Worm (Caenorhabditis elegans) whole organism, L1 larva: ENCODE results near the gene laf-1.
A peak's percentile ranks its signal among the peaks of the same experiment; 100 is the strongest.

ENCODE experiments used
- C04F5.9 ChIP-seq: sonication (generic microtip); optimal IDR thresholded peaks from 2 replicates; lab custom pipeline; 2016; ENCODE audit warnings: missing genetic modification characterization, missing compliant biosample characterization
- alr-1 ChIP-seq: fragments of 200-800 bp; sonication (Bioruptor generic); optimal IDR thresholded peaks from 2 replicates; lab custom pipeline; 2018; ENCODE audit warnings: borderline replicate concordance, mild to moderate bottlenecking, missing genetic modification characterization, missing compliant biosample characterization
- ceh-63 ChIP-seq: fragments of 200-800 bp; sonication (Bioruptor generic); optimal IDR thresholded peaks from 2 replicates; lab custom pipeline; 2018; ENCODE audit warnings: mild to moderate bottlenecking, missing genetic modification characterization, missing compliant biosample characterization
- ceh-8 ChIP-seq: fragments of 200-800 bp; sonication (Bioruptor generic); optimal IDR thresholded peaks from 2 replicates; lab custom pipeline; 2018; ENCODE audit warnings: mild to moderate bottlenecking, missing genetic modification characterization, moderate library complexity, missing compliant biosample characterization
- ceh-82 ChIP-seq, 3 experiments: fragments of 150-350 bp in 1 of 3; sonication (generic microtip) in 2 of 3; optimal IDR thresholded peaks; 2 replicates each; lab custom pipeline; 2014 to 2017; ENCODE audit warnings: missing biosample characterization in 3 of 3, missing genetic modification characterization in 3 of 3
- ceh-90 ChIP-seq: sonication (generic microtip); optimal IDR thresholded peaks from 2 replicates; lab custom pipeline; 2016; ENCODE audit warnings: missing genetic modification characterization, missing compliant biosample characterization
- ces-1 ChIP-seq: fragments of 150-350 bp; optimal IDR thresholded peaks from 2 replicates; lab custom pipeline; 2014; ENCODE audit warnings: missing biosample characterization, missing genetic modification reagents, missing genetic modification characterization
- efl-1 ChIP-seq, 4 experiments: fragments of 150-350 bp; optimal IDR thresholded peaks in 3 of 4; peaks in 1 of 4; 1 replicate in 1 of 4; 2 replicates in 3 of 4; lab custom pipeline; 2014; ENCODE audit warnings: missing biosample characterization in 2 of 4, missing genetic modification characterization in 2 of 4, missing genetic modification reagents in 2 of 4
- efl-3 ChIP-seq: fragments of 200-800 bp; sonication (Bioruptor generic); optimal IDR thresholded peaks from 2 replicates; lab custom pipeline; 2018; ENCODE audit warnings: mild to moderate bottlenecking, missing genetic modification characterization, missing compliant biosample characterization
- egl-13 ChIP-seq: sonication (generic microtip); optimal IDR thresholded peaks from 2 replicates; lab custom pipeline; 2016; ENCODE audit warnings: missing genotype, missing genetic modification reagents, missing genetic modification characterization, missing compliant biosample characterization
- egl-27 ChIP-seq, 2 experiments: fragments of 150-350 bp in 1 of 2; sonication (generic microtip); optimal IDR thresholded peaks; 3 replicates each; lab custom pipeline; 2017 to 2018; ENCODE audit warnings: missing biosample characterization in 2 of 2, missing genetic modification characterization in 2 of 2, missing genetic modification reagents in 2 of 2
- elt-3 ChIP-seq, 6 experiments: fragments of 150-350 bp in 1 of 6; sonication (generic microtip); optimal IDR thresholded peaks; 2 replicates each; lab custom pipeline; 2017 to 2018; ENCODE audit warnings: missing biosample characterization in 6 of 6, missing genetic modification characterization in 6 of 6, inconsistent platforms in 1 of 6
- fkh-10 ChIP-seq: sonication (generic microtip); optimal IDR thresholded peaks from 2 replicates; lab custom pipeline; 2017; ENCODE audit warnings: missing biosample characterization, missing genetic modification reagents, missing genetic modification characterization
- fkh-4 ChIP-seq: sonication (generic microtip); optimal IDR thresholded peaks from 2 replicates; lab custom pipeline; 2016; ENCODE audit warnings: missing compliant biosample characterization, missing genetic modification characterization, borderline replicate concordance
- fkh-8 ChIP-seq: sonication (generic microtip); optimal IDR thresholded peaks from 2 replicates; lab custom pipeline; 2016; ENCODE audit warnings: mild to moderate bottlenecking, missing genetic modification characterization, missing compliant biosample characterization
- fos-1 ChIP-seq: fragments of 150-350 bp; optimal IDR thresholded peaks from 2 replicates; lab custom pipeline; 2014; ENCODE audit warnings: missing biosample characterization, missing genetic modification characterization
- hlh-17 ChIP-seq: fragments of 200-800 bp; sonication (Bioruptor generic); optimal IDR thresholded peaks from 2 replicates; lab custom pipeline; 2018; ENCODE audit warnings: missing genetic modification characterization, mild to moderate bottlenecking, missing compliant biosample characterization, moderate library complexity, borderline replicate concordance
- hpl-2 ChIP-seq: fragments of 150-350 bp; optimal IDR thresholded peaks from 2 replicates; lab custom pipeline; 2014; ENCODE audit warnings: missing biosample characterization, missing genetic modification reagents, missing genetic modification characterization
- irx-1 ChIP-seq: sonication (generic microtip); optimal IDR thresholded peaks from 2 replicates; lab custom pipeline; 2016; ENCODE audit warnings: missing genetic modification characterization, missing compliant biosample characterization
- jun-1 ChIP-seq: fragments of 150-350 bp; optimal IDR thresholded peaks from 2 replicates; lab custom pipeline; 2014; ENCODE audit warnings: missing biosample characterization, missing genetic modification reagents, missing genetic modification characterization
- lin-13 ChIP-seq: fragments of 150-350 bp; optimal IDR thresholded peaks from 2 replicates; lab custom pipeline; 2014; ENCODE audit warnings: missing biosample characterization, missing genetic modification reagents, missing genetic modification characterization
- lin-14 ChIP-seq: fragments of 200-800 bp; sonication (Bioruptor generic); optimal IDR thresholded peaks from 2 replicates; lab custom pipeline; 2018; ENCODE audit warnings: mild to moderate bottlenecking, missing genetic modification characterization, moderate library complexity, missing compliant biosample characterization
- lin-15B ChIP-seq: fragments of 150-350 bp; sonication (generic microtip); optimal IDR thresholded peaks from 3 replicates; lab custom pipeline; 2014; ENCODE audit warnings: missing biosample characterization, missing genetic modification characterization
- lin-35 ChIP-seq, 2 experiments: fragments of 150-350 bp; optimal IDR thresholded peaks; 2 replicates each; lab custom pipeline; 2014; ENCODE audit warnings: missing biosample characterization in 2 of 2, missing genetic modification characterization in 2 of 2, missing genetic modification reagents in 2 of 2
- lir-3 ChIP-seq: sonication (generic microtip); optimal IDR thresholded peaks from 2 replicates; lab custom pipeline; 2016; ENCODE audit warnings: mild to moderate bottlenecking, missing genetic modification characterization, moderate library complexity, missing compliant biosample characterization; ENCODE audit not compliant: poor library complexity
- mdl-1 ChIP-seq, 2 experiments: fragments of 150-350 bp; optimal IDR thresholded peaks; 2 replicates each; lab custom pipeline; 2014 to 2017; ENCODE audit warnings: missing biosample characterization in 2 of 2, missing genetic modification characterization in 2 of 2, inconsistent platforms in 1 of 2
- mef-2 ChIP-seq: fragments of 150-350 bp; optimal IDR thresholded peaks from 2 replicates; lab custom pipeline; 2014; ENCODE audit warnings: missing biosample characterization, missing genetic modification characterization
- nhr-12 ChIP-seq: sonication (generic microtip); optimal IDR thresholded peaks from 2 replicates; lab custom pipeline; 2017; ENCODE audit warnings: missing biosample characterization, missing genetic modification characterization
- nhr-19 ChIP-seq: fragments of 200-800 bp; sonication (Bioruptor generic); conservative IDR thresholded peaks from 2 replicates; pipeline ENCODE4 v1.3.6; 2022; ENCODE audit warnings: missing genetic modification characterization, missing compliant biosample characterization
- nhr-20 ChIP-seq: sonication (generic microtip); optimal IDR thresholded peaks from 2 replicates; lab custom pipeline; 2016; ENCODE audit warnings: mild to moderate bottlenecking, missing genetic modification characterization, missing compliant biosample characterization
- nhr-28 ChIP-seq: fragments of 150-350 bp; optimal IDR thresholded peaks from 2 replicates; lab custom pipeline; 2014; ENCODE audit warnings: missing biosample characterization, missing genetic modification characterization
- nhr-47 ChIP-seq: sonication (generic microtip); optimal IDR thresholded peaks from 2 replicates; lab custom pipeline; 2016; ENCODE audit warnings: mild to moderate bottlenecking, missing genetic modification characterization, moderate library complexity, missing compliant biosample characterization
- nhr-71 ChIP-seq: sonication (generic microtip); optimal IDR thresholded peaks from 2 replicates; lab custom pipeline; 2016; ENCODE audit warnings: mild to moderate bottlenecking, missing genetic modification characterization, moderate library complexity, missing compliant biosample characterization
- nhr-77 ChIP-seq: fragments of 150-350 bp; optimal IDR thresholded peaks from 2 replicates; lab custom pipeline; 2014; ENCODE audit warnings: missing biosample characterization, missing genetic modification characterization
- nhr-84 ChIP-seq: sonication (generic microtip); optimal IDR thresholded peaks from 2 replicates; lab custom pipeline; 2017; ENCODE audit warnings: missing biosample characterization, missing genetic modification characterization
- nhr-85 ChIP-seq: sonication (generic microtip); peaks from one replicate; lab custom pipeline; 2016; ENCODE audit warnings: missing genetic modification characterization, inconsistent platforms, missing compliant biosample characterization
- pag-3 ChIP-seq: sonication (generic microtip); optimal IDR thresholded peaks from 2 replicates; lab custom pipeline; 2017; ENCODE audit warnings: missing genetic modification characterization, mild to moderate bottlenecking, missing compliant biosample characterization, antibody characterized with exemption, borderline replicate concordance; ENCODE audit not compliant: insufficient read depth
- pqm-1 ChIP-seq: sonication (generic microtip); optimal IDR thresholded peaks from 3 replicates; lab custom pipeline; 2017; ENCODE audit warnings: missing biosample characterization, missing genetic modification characterization
- skn-1 ChIP-seq: fragments of 150-350 bp; optimal IDR thresholded peaks from 2 replicates; lab custom pipeline; 2014; ENCODE audit warnings: missing biosample characterization, missing genetic modification characterization
- snpc-4 ChIP-seq: fragments of 150-350 bp; optimal IDR thresholded peaks from 2 replicates; lab custom pipeline; 2014; ENCODE audit warnings: missing biosample characterization, missing genetic modification characterization
- snu-23 ChIP-seq: sonication (generic microtip); optimal IDR thresholded peaks from 2 replicates; lab custom pipeline; 2016; ENCODE audit warnings: missing genetic modification characterization, missing compliant biosample characterization
- sox-4 ChIP-seq: sonication (generic microtip); optimal IDR thresholded peaks from 2 replicates; lab custom pipeline; 2016; ENCODE audit warnings: missing genetic modification characterization, missing compliant biosample characterization
- sptf-1 ChIP-seq: fragments of 150-350 bp; optimal IDR thresholded peaks from 2 replicates; lab custom pipeline; 2014; ENCODE audit warnings: missing biosample characterization, missing genetic modification characterization
- sup-37 ChIP-seq: fragments of 200-800 bp; sonication (Bioruptor generic); optimal IDR thresholded peaks from 2 replicates; lab custom pipeline; 2018; ENCODE audit warnings: mild to moderate bottlenecking, missing genetic modification characterization, missing compliant biosample characterization
- swsn-7 ChIP-seq: sonication (generic microtip); optimal IDR thresholded peaks from 2 replicates; lab custom pipeline; 2016; ENCODE audit warnings: missing genetic modification characterization, missing compliant biosample characterization
- tbx-2 ChIP-seq: sonication (generic microtip); optimal IDR thresholded peaks from 2 replicates; lab custom pipeline; 2016; ENCODE audit warnings: missing genetic modification characterization, missing compliant biosample characterization
- unc-130 ChIP-seq: fragments of 150-350 bp; optimal IDR thresholded peaks from 2 replicates; lab custom pipeline; 2017; ENCODE audit warnings: missing biosample characterization, missing genetic modification characterization, inconsistent platforms
- unc-86 ChIP-seq: sonication (generic microtip); optimal IDR thresholded peaks from 2 replicates; lab custom pipeline; 2016; ENCODE audit warnings: missing genetic modification characterization, missing compliant biosample characterization
- unc-98 ChIP-seq: fragments of 200-800 bp; sonication (Bioruptor generic); IDR thresholded peaks from 2 replicates; pipeline ENCODE4 v1.3.6; 2022; ENCODE audit warnings: missing genetic modification characterization, missing compliant biosample characterization
- ztf-11 ChIP-seq, 2 experiments: sonication (generic microtip); optimal IDR thresholded peaks; 2 replicates each; lab custom pipeline; 2016 to 2017; ENCODE audit warnings: missing genetic modification characterization in 2 of 2, missing biosample characterization in 1 of 2, missing compliant biosample characterization in 1 of 2
- ztf-4 ChIP-seq: fragments of 150-350 bp; optimal IDR thresholded peaks from 2 replicates; lab custom pipeline; 2014; ENCODE audit warnings: missing biosample characterization, missing genetic modification characterization

Gene laf-1

DNA sequence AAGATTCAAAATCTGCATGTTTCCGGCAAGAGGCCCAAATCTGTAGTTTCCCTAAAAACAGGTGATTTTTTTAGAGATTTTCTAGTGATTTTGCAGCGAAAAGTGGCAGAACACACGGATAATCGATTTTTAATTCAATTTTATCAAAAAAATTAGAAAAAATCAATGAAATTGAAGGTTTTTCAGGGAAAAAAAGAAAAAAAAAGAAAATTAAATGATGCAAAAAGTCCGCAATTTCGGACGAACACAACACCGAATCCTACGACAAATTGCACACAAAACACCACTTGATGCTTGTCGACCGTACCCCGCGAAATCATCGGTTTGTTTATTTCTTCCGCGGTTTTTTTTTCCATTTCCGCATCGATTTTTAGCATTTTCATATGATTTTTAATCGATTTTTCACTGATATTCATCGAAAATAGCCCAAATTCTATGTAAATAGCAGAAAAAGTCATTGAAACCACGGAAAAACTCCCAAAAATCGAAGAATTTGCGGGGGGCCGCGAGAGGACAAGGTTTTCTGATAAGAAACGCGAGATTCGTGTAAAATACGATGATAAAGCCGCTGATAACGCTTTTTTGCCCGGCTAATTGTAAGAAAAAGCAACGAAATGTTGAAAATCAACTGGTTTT is 36.2 kb upstream of the laf-1 start, which contains the start of gene tufm-1 (continued):
- peak; percentile 56 for TF ChIP-seq nhr-71 (tag; lab: Kevin White, UChicago)
- TF ChIP-seq ceh-8 (GFP tag; lab: Kevin White, UChicago): no peak
- no peak for TF ChIP-seq fos-1
- peak; percentile 57 for TF ChIP-seq tbx-2 (tag; lab: Kevin White, UChicago)
- TF ChIP-seq ceh-82 (tag; optimal IDR thresholded peaks at IDR 0.05; lab: Kevin White, UChicago): peak; percentile 22 to 74 (median 37)
- no peak for TF ChIP-seq nhr-84 (tag; lab: Kevin White, UChicago)
- TF ChIP-seq ztf-4: no peak
- no peak for TF ChIP-seq nhr-20
- no peak for TF ChIP-seq hpl-2 (GFP tag; lab: Kevin White, UChicago)
- no peak for TF ChIP-seq mef-2
- peak; percentile 75 for TF ChIP-seq snu-23 (GFP tag; lab: Kevin White, UChicago)
- TF ChIP-seq lin-15B: peak; percentile 33
- TF ChIP-seq jun-1: peak; percentile 47
- peak; percentile 74 to 78 for TF ChIP-seq lin-35 (GFP tag; optimal IDR thresholded peaks at IDR 0.05; lab: Kevin White, UChicago)
- no peak for TF ChIP-seq sup-37 (GFP tag; lab: Kevin White, UChicago)
- TF ChIP-seq alr-1 (tag; lab: Kevin White, UChicago): no peak
- TF ChIP-seq ceh-63 (GFP tag; lab: Kevin White, UChicago): no peak
- TF ChIP-seq nhr-77 (tag; lab: Kevin White, UChicago): no peak
- TF ChIP-seq hlh-17: no peak
- no peak for TF ChIP-seq unc-86 (tag; lab: Kevin White, UChicago)
- peak; percentile 59 for TF ChIP-seq skn-1 (tag; lab: Kevin White, UChicago)
- no peak for TF ChIP-seq sptf-1 (tag; lab: Kevin White, UChicago)
- TF ChIP-seq pag-3 (tag; lab: Kevin White, UChicago): no peak
- no peak for TF ChIP-seq ces-1 (GFP tag; lab: Kevin White, UChicago)
- peak in 1 of 6 experiments; percentile 31 for TF ChIP-seq elt-3 (tag; optimal IDR thresholded peaks at IDR 0.05; lab: Kevin White, UChicago)
- peak; percentile 18 for TF ChIP-seq unc-130 (tag; lab: Kevin White, UChicago)
- peak; percentile 11; the same call in 1 of the 2 replicates for TF ChIP-seq nhr-19 (GFP tag; lab: Robert Waterston, UW)
- peak; percentile 36 for TF ChIP-seq lin-13 (GFP tag; lab: Kevin White, UChicago)
- no peak for TF ChIP-seq fkh-10 (GFP tag; lab: Kevin White, UChicago)
- no peak for TF ChIP-seq egl-13 (tag; lab: Kevin White, UChicago)
- no peak for TF ChIP-seq nhr-12 (tag; lab: Kevin White, UChicago)
- no peak for TF ChIP-seq nhr-28 (tag; lab: Kevin White, UChicago)
- TF ChIP-seq pqm-1 (tag; lab: Kevin White, UChicago): no peak
- peak; percentile 10 for TF ChIP-seq snpc-4 (tag; lab: Kevin White, UChicago)
- TF ChIP-seq ztf-11 (tag; optimal IDR thresholded peaks at IDR 0.05; lab: Kevin White, UChicago): no peak
- TF ChIP-seq C04F5.9 (tag; lab: Kevin White, UChicago): no peak
- no peak for TF ChIP-seq ceh-90 (tag; lab: Kevin White, UChicago)
- peak in 1 of 2 experiments; percentile 26 for TF ChIP-seq mdl-1 (tag; optimal IDR thresholded peaks at IDR 0.05; lab: Kevin White, UChicago)
- TF ChIP-seq unc-98 (GFP tag; lab: Robert Waterston, UW): no peak
- peak; percentile 50 for TF ChIP-seq fkh-8
- peak; percentile 64 for TF ChIP-seq nhr-47 (tag; lab: Kevin White, UChicago)
- TF ChIP-seq egl-27 (tag; optimal IDR thresholded peaks at IDR 0.05; lab: Kevin White, UChicago): no peak
- TF ChIP-seq sox-4 (tag; lab: Kevin White, UChicago): no peak
- peak; percentile 28 for TF ChIP-seq swsn-7 (tag; lab: Kevin White, UChicago)
- no peak for TF ChIP-seq irx-1 (tag; lab: Kevin White, UChicago)
- no peak for TF ChIP-seq lir-3 (tag; lab: Kevin White, UChicago)
- peak; percentile 73 to 75 for TF ChIP-seq efl-1 (optimal IDR thresholded peaks at IDR 0.05; lab: Kevin White, UChicago)
- TF ChIP-seq efl-1 (GFP tag; optimal IDR thresholded peaks at IDR 0.05 in 1 of 2; lab: Kevin White, UChicago): peak; percentile 78 to 97
- peak; percentile 52 for TF ChIP-seq nhr-85 (tag; lab: Kevin White, UChicago)
- TF ChIP-seq fkh-4: no peak
- TF ChIP-seq lin-14 (GFP tag; lab: Kevin White, UChicago): no peak
- no peak for TF ChIP-seq efl-3 (GFP tag; lab: Kevin White, UChicago)
